Fruit fly (Drosophila melanogaster): ENCODE results near the gene CG13793.
A peak's percentile ranks its signal among the peaks of the same experiment; 100 is the strongest.

The CG13793 gene

DNA sequence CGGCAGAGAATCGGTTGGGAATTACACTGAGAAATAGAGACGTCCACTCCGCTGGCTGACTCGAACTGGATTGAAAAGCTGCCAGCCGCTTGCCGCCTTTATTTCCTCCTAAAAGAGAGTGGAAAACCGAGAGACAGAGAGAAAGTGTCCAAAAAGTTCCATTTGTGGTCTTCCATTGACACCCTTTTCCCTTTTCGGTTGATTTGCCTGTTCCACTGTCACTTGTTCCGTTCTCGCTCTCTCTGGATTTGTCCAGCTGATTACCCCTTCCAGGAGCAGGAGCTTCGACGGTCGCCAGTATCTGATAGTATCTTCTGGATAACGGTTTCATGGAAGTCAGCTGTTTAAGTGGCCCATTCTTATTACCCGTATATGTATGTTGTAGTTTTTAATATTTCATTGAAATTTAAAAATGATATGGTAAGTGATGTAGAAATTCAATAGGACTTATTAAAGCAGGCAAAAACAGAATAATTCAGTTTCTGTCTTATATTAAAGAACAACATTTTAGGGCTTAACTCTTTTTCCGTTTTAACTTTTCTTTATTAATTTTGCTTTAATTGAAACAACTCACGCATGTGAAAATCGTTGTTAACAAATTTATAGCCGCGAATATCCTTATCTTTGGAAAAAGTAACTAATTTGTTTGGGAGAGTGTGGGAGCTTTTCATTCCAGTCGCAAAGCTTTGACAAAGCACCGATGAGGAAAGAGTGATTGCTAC lies 44.1 kb downstream of the CG13793 start, which contains the start of gene Slob:
Gene Slob (minus strand): TSS at position 51 of the 722 bp plus-strand sequence.
- TF ChIP-seq CG34406 (GFP tag; optimal IDR thresholded peaks at IDR 0.05) (no peak), Eip78C (GFP tag) (peak; percentile 26), esn (GFP tag; optimal IDR thresholded peaks at IDR 0.05) (no peak)

Measured in whole organism, prepupa.